Worm (Caenorhabditis elegans): ENCODE data around the gene acbp-6.

Gene acbp-6

ce11 chrII:11977363-11977762 lies 3.8 kb upstream of the acbp-6 start, which contains the start of gene Y17G7B.21 (continued):
- TF ChIP-seq B0035.1 (tag; optimal IDR thresholded peaks at IDR 0.05) (no peak), F10E7.11 (tag; optimal IDR thresholded peaks at IDR 0.05) (no peak), F33H1.4 (GFP tag; IDR thresholded peaks at IDR 0.05) (no peak), ceh-79 (tag; optimal IDR thresholded peaks at IDR 0.05) (no peak), C17E4.6 (GFP tag; IDR thresholded peaks at IDR 0.05) (no peak), tlf-1 (GFP tag; optimal IDR thresholded peaks at IDR 0.05) (no peak), D2030.7 (GFP tag; IDR thresholded peaks at IDR 0.05) (no peak), lir-1 (GFP tag; conservative IDR thresholded peaks at IDR 0.05) (no peak), nhr-179 (tag; optimal IDR thresholded peaks at IDR 0.05) (no peak), K11D2.4 (GFP tag; IDR thresholded peaks at IDR 0.05) (no peak), rec-8 (tag; optimal IDR thresholded peaks at IDR 0.05) (no peak), die-1 (tag; optimal IDR thresholded peaks at IDR 0.05) (no peak), ztf-28 (GFP tag; IDR thresholded peaks at IDR 0.05) (no peak), sptf-2 (GFP tag; optimal IDR thresholded peaks at IDR 0.05) (no peak), dpl-1 (GFP tag; optimal IDR thresholded peaks at IDR 0.05) (no peak), Y53F4B.3 (GFP tag; IDR thresholded peaks at IDR 0.05) (no peak), ceh-100 (GFP tag; IDR thresholded peaks at IDR 0.05) (peak; percentile 46; the same call in 1 of the 2 replicates), F57C9.4 (tag; optimal IDR thresholded peaks at IDR 0.05) (peak; percentile 51), ztf-22 (GFP tag; optimal IDR thresholded peaks at IDR 0.05) (no peak), aptf-2 (GFP tag; conservative IDR thresholded peaks at IDR 0.05) (no peak), cebp-1 (GFP tag; IDR thresholded peaks at IDR 0.05) (no peak), cebp-1 (tag; optimal IDR thresholded peaks at IDR 0.05) (no peak), tbx-9 (tag; optimal IDR thresholded peaks at IDR 0.05; ENCODE audit: borderline replicate concordance) (no peak), efl-1 (GFP tag; optimal IDR thresholded peaks at IDR 0.05) (no peak), egl-44 (GFP tag; IDR thresholded peaks at IDR 0.05) (no peak), ets-4 (GFP tag; optimal IDR thresholded peaks at IDR 0.05) (no peak), zim-3 (tag; optimal IDR thresholded peaks at IDR 0.05) (no peak), pha-4 (tag; optimal IDR thresholded peaks at IDR 0.05) (no peak), egrh-3 (GFP tag; IDR thresholded peaks at IDR 0.05) (peak; percentile 43; the same call in 1 of the 2 replicates), ceh-58 (GFP tag; IDR thresholded peaks at IDR 0.05) (0 out of 2 replicates have a peak, but pooled peaks have one; percentile 83), F52B5.7 (tag; optimal IDR thresholded peaks at IDR 0.05) (peak; percentile 63), Y56A3A.18 (GFP tag; IDR thresholded peaks at IDR 0.05) (peak; percentile 25; the same call in 1 of the 2 replicates), F57A8.1 (GFP tag; optimal IDR thresholded peaks at IDR 0.05) (no peak), ztf-26 (tag; optimal IDR thresholded peaks at IDR 0.05) (no peak), hrde-1 (tag; optimal IDR thresholded peaks at IDR 0.05; ENCODE audit: borderline replicate concordance) (peak; percentile 89), lin-40 (tag; optimal IDR thresholded peaks at IDR 0.05) (no peak), hsf-1 (GFP tag; IDR thresholded peaks at IDR 0.05) (peak; percentile 43; the same call in 1 of the 2 replicates), ztf-6 (GFP tag; IDR thresholded peaks at IDR 0.05) (no peak), tbp1 (GFP tag; optimal IDR thresholded peaks at IDR 0.05) (no peak), ceh-27 (GFP tag; optimal IDR thresholded peaks at IDR 0.05) (no peak), K12H6.12 (tag; optimal IDR thresholded peaks at IDR 0.05) (no peak), snpc-1.3 (tag; optimal IDR thresholded peaks at IDR 0.05; ENCODE audit: insufficient read depth) (no peak), nhr-80 (tag; optimal IDR thresholded peaks at IDR 0.05) (no peak), nfya-1 (tag; optimal IDR thresholded peaks at IDR 0.05; ENCODE audit: borderline replicate concordance, insufficient read depth) (no peak), dox-1 (GFP tag; IDR thresholded peaks at IDR 0.05) (no peak), ztf-25 (GFP tag; IDR thresholded peaks at IDR 0.05) (no peak), attf-3 (GFP tag; conservative IDR thresholded peaks at IDR 0.05) (no peak), xnd-1 (tag; optimal IDR thresholded peaks at IDR 0.05) (peak; percentile 27), nhr-90 (tag; optimal IDR thresholded peaks at IDR 0.05) (no peak)
